Worm (Caenorhabditis elegans) whole organism, early embryonic: ENCODE measurements around the gene F12D9.2.

Experiments used
- B0310.2 ChIP-seq: sonication (generic microtip); optimal IDR thresholded peaks from 2 replicates; lab custom pipeline; 2016; ENCODE audit warnings: mild to moderate bottlenecking, missing genetic modification characterization, missing compliant biosample characterization
- F13C5.2 ChIP-seq: sonication (generic microtip); optimal IDR thresholded peaks from 2 replicates; lab custom pipeline; 2017; ENCODE audit warnings: mild to moderate bottlenecking, missing genetic modification characterization, inconsistent platforms, missing compliant biosample characterization
- aly-1 ChIP-seq: sonication (generic microtip); optimal IDR thresholded peaks from 2 replicates; lab custom pipeline; 2016; ENCODE audit warnings: missing genetic modification characterization, missing compliant biosample characterization
- ama-1 ChIP-seq: fragments of 150-350 bp; optimal IDR thresholded peaks from 2 replicates; lab custom pipeline; 2014
- ceh-13 ChIP-seq: fragments of 200-800 bp; sonication (Bioruptor generic); optimal IDR thresholded peaks from 2 replicates; lab custom pipeline; 2018; ENCODE audit warnings: mild to moderate bottlenecking, missing genetic modification characterization, missing compliant biosample characterization
- ceh-36 ChIP-seq: sonication (generic microtip); optimal IDR thresholded peaks from 2 replicates; lab custom pipeline; 2016; ENCODE audit warnings: missing genetic modification characterization, inconsistent platforms, missing compliant biosample characterization
- ets-7 ChIP-seq: sonication (generic microtip); optimal IDR thresholded peaks from 2 replicates; lab custom pipeline; 2016; ENCODE audit warnings: missing genotype, missing genetic modification characterization, missing compliant biosample characterization
- flt-1 ChIP-seq: fragments of 200-800 bp; sonication (Bioruptor generic); IDR thresholded peaks from 2 replicates; pipeline ENCODE4 v1.3.6; 2022; ENCODE audit warnings: missing genetic modification characterization, missing compliant biosample characterization
- hmbx-1 ChIP-seq: sonication (generic microtip); optimal IDR thresholded peaks from 2 replicates; lab custom pipeline; 2016; ENCODE audit warnings: mild to moderate bottlenecking, missing genetic modification characterization, missing compliant biosample characterization
- hmg-4 ChIP-seq: fragments of 200-800 bp; sonication (Bioruptor generic); optimal IDR thresholded peaks from 2 replicates; lab custom pipeline; 2018; ENCODE audit warnings: mild to moderate bottlenecking, missing genetic modification characterization, missing compliant biosample characterization
- hnd-1 ChIP-seq: sonication (generic microtip); optimal IDR thresholded peaks from 2 replicates; lab custom pipeline; 2016; ENCODE audit warnings: missing genetic modification characterization, missing compliant biosample characterization
- pes-1 ChIP-seq: fragments of 200-800 bp; sonication (Bioruptor generic); IDR thresholded peaks from 2 replicates; pipeline ENCODE4 v1.3.6; 2022; ENCODE audit warnings: missing genetic modification reagents, missing genetic modification characterization, missing compliant biosample characterization
- scrt-1 ChIP-seq: fragments of 200-800 bp; sonication (Bioruptor generic); IDR thresholded peaks from 2 replicates; pipeline ENCODE4 v1.3.6; 2022; ENCODE audit warnings: missing genetic modification characterization, missing compliant biosample characterization
- sea-1 ChIP-seq: fragments of 200-800 bp; sonication (Bioruptor generic); conservative IDR thresholded peaks from 2 replicates; pipeline ENCODE4 v1.3.6; 2022; ENCODE audit warnings: missing genetic modification characterization, missing compliant biosample characterization
- tbx-11 ChIP-seq: fragments of 200-800 bp; sonication (Bioruptor generic); IDR thresholded peaks from 2 replicates; pipeline ENCODE4 v1.3.6; 2022; ENCODE audit warnings: missing genetic modification characterization, missing compliant biosample characterization
- tbx-37 ChIP-seq: fragments of 200-800 bp; sonication (Bioruptor generic); conservative IDR thresholded peaks from 2 replicates; pipeline ENCODE4 v1.3.6; 2022; ENCODE audit warnings: missing genetic modification reagents, missing genetic modification characterization, missing compliant biosample characterization
- tra-4 ChIP-seq: sonication (generic microtip); optimal IDR thresholded peaks from 2 replicates; lab custom pipeline; 2017; ENCODE audit warnings: missing genetic modification characterization, missing compliant biosample characterization

The F12D9.2 gene

ce11 chrX:8660909-8661308, 14.0 kb upstream of the F12D9.2 start:
- no peak for TF ChIP-seq ceh-13 (GFP tag; lab: Kevin White, UChicago)
- no peak for TF ChIP-seq hmg-4
- no peak for TF ChIP-seq flt-1 (GFP tag; lab: Robert Waterston, UW)
- TF ChIP-seq tbx-11 (GFP tag; lab: Robert Waterston, UW), result no peak
- no peak for TF ChIP-seq pes-1
- no peak for TF ChIP-seq ets-7
- no peak for TF ChIP-seq hnd-1 (tag; lab: Kevin White, UChicago)
- TF ChIP-seq scrt-1, result no peak
- no peak for TF ChIP-seq sea-1
- TF ChIP-seq ceh-36 (tag; lab: Kevin White, UChicago), result no peak
- no peak for TF ChIP-seq hmbx-1
- TF ChIP-seq aly-1 (tag; lab: Kevin White, UChicago), result no peak
- no peak for TF ChIP-seq ama-1 (lab: Kevin White, UChicago)
- TF ChIP-seq F13C5.2 (tag; lab: Kevin White, UChicago), result no peak
- no peak for TF ChIP-seq B0310.2 (tag; lab: Kevin White, UChicago)
- no peak for TF ChIP-seq tra-4 (tag; lab: Kevin White, UChicago)
- no peak for TF ChIP-seq tbx-37

DNA sequence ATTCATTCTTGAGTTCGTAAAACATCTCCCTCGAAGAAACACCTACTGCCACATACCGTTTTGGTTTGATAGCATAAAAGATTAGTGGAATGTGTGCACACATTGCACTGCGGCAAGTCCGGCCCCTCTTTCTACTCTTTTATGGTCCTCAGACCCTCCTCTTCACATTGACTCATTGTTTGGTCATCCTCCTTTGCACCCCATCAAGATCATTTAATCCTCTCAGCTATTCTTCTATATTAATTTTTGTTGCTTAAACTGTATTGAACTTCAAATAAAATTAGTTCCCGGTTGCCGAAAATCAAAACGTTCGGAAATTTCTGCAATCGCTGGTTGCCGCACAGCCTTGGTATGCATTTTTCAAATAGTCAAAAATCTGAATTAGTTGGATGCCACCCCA, 13.4 kb upstream of the F12D9.2 start, which contains the start of gene rig-1:
rig-1 (plus strand) TSS at position 301 of the 400 bp plus-strand sequence.
- TF ChIP-seq ceh-36 (tag; lab: Kevin White, UChicago), result no peak
- TF ChIP-seq pes-1, result no peak
- no peak for TF ChIP-seq tbx-37
- no peak for TF ChIP-seq hnd-1 (tag; lab: Kevin White, UChicago)
- TF ChIP-seq tra-4 (tag; lab: Kevin White, UChicago), result no peak
- no peak for TF ChIP-seq F13C5.2 (tag; lab: Kevin White, UChicago)
- TF ChIP-seq ceh-13 (GFP tag; lab: Kevin White, UChicago), result no peak
- no peak for TF ChIP-seq hmbx-1
- TF ChIP-seq aly-1 (tag; lab: Kevin White, UChicago), result no peak
- TF ChIP-seq flt-1 (GFP tag; lab: Robert Waterston, UW), result no peak
- TF ChIP-seq tbx-11 (GFP tag; lab: Robert Waterston, UW), result no peak
- no peak for TF ChIP-seq ets-7
- no peak for TF ChIP-seq B0310.2 (tag; lab: Kevin White, UChicago)
- TF ChIP-seq scrt-1, result no peak

ce11 chrX:8659521-8659920, 12.6 kb upstream of the F12D9.2 start:
- TF ChIP-seq ama-1 (lab: Kevin White, UChicago), result no peak
- no peak for TF ChIP-seq hnd-1 (tag; lab: Kevin White, UChicago)
- no peak for TF ChIP-seq tra-4 (tag; lab: Kevin White, UChicago)
- no peak for TF ChIP-seq ceh-36 (tag; lab: Kevin White, UChicago)
- TF ChIP-seq ceh-13 (GFP tag; lab: Kevin White, UChicago), result no peak
- TF ChIP-seq hmg-4, result no peak
- no peak for TF ChIP-seq tbx-37
- no peak for TF ChIP-seq tbx-11 (GFP tag; lab: Robert Waterston, UW)
- TF ChIP-seq F13C5.2 (tag; lab: Kevin White, UChicago), result no peak
- TF ChIP-seq hmbx-1, result no peak

DNA sequence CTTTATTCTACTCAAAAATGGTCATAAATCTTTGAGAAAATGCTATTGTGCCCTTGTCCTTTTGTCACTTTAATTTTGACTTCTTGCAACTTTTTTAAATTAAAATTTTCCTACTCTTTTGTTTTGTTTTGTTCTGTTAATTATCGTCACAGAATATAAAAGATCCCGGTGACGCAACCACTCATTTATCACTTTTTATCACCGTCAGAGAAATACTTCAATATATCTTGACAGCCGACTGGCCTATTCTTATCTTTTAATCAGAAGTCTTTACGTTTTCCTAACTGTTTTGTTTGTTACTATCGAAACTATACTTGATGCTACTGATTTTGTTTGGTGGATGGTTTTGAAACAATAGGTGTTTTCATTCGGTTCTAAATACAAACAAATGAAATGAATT, 9.1 kb upstream of the F12D9.2 start:
- TF ChIP-seq scrt-1, result no peak
- TF ChIP-seq tra-4 (tag; lab: Kevin White, UChicago), result no peak

DNA sequence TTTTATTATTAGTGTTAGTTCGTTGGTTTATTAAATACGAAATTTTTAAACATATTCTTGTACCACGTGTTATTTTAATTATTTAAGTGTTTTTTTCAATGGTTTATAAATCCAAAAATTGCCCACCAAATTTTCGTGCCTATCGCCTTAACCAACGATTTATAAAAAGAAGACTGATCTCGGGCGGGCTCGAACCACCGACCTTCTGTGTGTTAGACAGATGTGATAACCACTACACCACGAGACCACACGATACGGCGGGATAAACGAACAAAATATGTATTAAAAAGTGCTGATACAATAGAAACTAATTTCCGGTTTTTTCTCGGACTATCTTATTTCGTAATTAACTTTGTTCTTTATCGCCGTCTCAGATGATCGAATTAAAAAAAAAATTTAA, 3.6 kb upstream of the F12D9.2 start:
- TF ChIP-seq aly-1 (tag; lab: Kevin White, UChicago) (no peak), ceh-36 (tag; lab: Kevin White, UChicago) (no peak), ceh-13 (GFP tag; lab: Kevin White, UChicago) (peak; percentile 35), F13C5.2 (tag; lab: Kevin White, UChicago) (no peak), ets-7 (no peak), ama-1 (lab: Kevin White, UChicago) (no peak), tbx-11 (GFP tag; lab: Robert Waterston, UW) (no peak), flt-1 (GFP tag; lab: Robert Waterston, UW) (no peak), pes-1 (peak; percentile 77), hmg-4 (no peak), sea-1 (no peak), B0310.2 (tag; lab: Kevin White, UChicago) (no peak), tbx-37 (no peak), tra-4 (tag; lab: Kevin White, UChicago) (no peak), scrt-1 (no peak), hmbx-1 (no peak)

ce11 chrX:8648582-8648981, 1.7 kb upstream of the F12D9.2 start:
- TF ChIP-seq hnd-1 (tag; lab: Kevin White, UChicago) (no peak), pes-1 (no peak), tra-4 (tag; lab: Kevin White, UChicago) (no peak), sea-1 (no peak), ceh-13 (GFP tag; lab: Kevin White, UChicago) (no peak), B0310.2 (tag; lab: Kevin White, UChicago) (no peak), aly-1 (tag; lab: Kevin White, UChicago) (no peak), hmbx-1 (no peak), ama-1 (lab: Kevin White, UChicago) (no peak), tbx-37 (no peak), hmg-4 (no peak), F13C5.2 (tag; lab: Kevin White, UChicago) (no peak), flt-1 (GFP tag; lab: Robert Waterston, UW) (no peak), ets-7 (no peak)

DNA sequence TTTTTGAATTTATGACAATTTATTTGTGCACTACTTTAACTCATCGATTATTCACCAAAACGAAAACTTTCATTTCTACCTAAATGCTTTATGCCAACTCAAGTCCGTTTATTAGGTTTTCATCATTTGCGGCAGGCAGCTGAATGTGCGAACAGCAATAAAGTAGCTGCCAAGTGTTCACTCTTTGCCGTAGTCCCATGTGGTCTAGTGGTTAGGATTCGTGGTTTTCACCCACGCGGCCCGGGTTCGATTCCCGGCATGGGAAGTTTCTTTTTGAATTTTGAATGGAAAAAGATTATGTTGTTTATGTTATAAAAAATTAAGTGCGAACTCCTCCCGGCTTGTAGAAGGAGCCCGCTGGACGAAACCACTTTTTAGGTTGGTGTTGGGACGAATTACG, 610 bp downstream of the F12D9.2 start:
- peak; percentile 92 for TF ChIP-seq pes-1
- TF ChIP-seq tra-4 (tag; lab: Kevin White, UChicago), result peak; percentile 66
- TF ChIP-seq hmg-4, result peak; percentile 89
- TF ChIP-seq tbx-11 (GFP tag; lab: Robert Waterston, UW), result peak; percentile 89
- TF ChIP-seq tbx-37, result peak; percentile 80
- peak; percentile 93 for TF ChIP-seq sea-1
- TF ChIP-seq ceh-13 (GFP tag; lab: Kevin White, UChicago), result peak; percentile 76
- no peak for TF ChIP-seq ama-1 (lab: Kevin White, UChicago)
- peak; percentile 89 for TF ChIP-seq scrt-1
- peak; percentile 39 for TF ChIP-seq ets-7
- TF ChIP-seq aly-1 (tag; lab: Kevin White, UChicago), result peak; percentile 89
- TF ChIP-seq B0310.2 (tag; lab: Kevin White, UChicago), result peak; percentile 71
- peak; percentile 70 for TF ChIP-seq hnd-1 (tag; lab: Kevin White, UChicago)
- peak; percentile 81 for TF ChIP-seq F13C5.2 (tag; lab: Kevin White, UChicago)
- peak; percentile 43 for TF ChIP-seq hmbx-1
- TF ChIP-seq flt-1 (GFP tag; lab: Robert Waterston, UW), result peak; percentile 91
- peak; percentile 85 for TF ChIP-seq ceh-36 (tag; lab: Kevin White, UChicago)
